Worm (Caenorhabditis elegans) whole organism, L4 larva: Measurements from ENCODE around the gene mdt-28.

Experiments used
- D1046.2 ChIP-seq: fragments of 200-800 bp; sonication (Bioruptor generic); IDR thresholded peaks from 2 replicates; pipeline ENCODE4 v1.3.6; 2022; ENCODE audit warnings: missing genetic modification characterization, missing compliant biosample characterization
- F44E2.7 ChIP-seq: fragments of 200-800 bp; sonication (Bioruptor generic); IDR thresholded peaks from 2 replicates; pipeline ENCODE4 v2.1.2; 2022; ENCODE audit warnings: missing genetic modification characterization, missing compliant biosample characterization
- R02D3.7 ChIP-seq: fragments of 150-350 bp; sonication (generic microtip); optimal IDR thresholded peaks from 3 replicates; lab custom pipeline; 2014; ENCODE audit warnings: missing biosample characterization, missing genetic modification characterization
- T26A8.4 ChIP-seq: fragments of 200-800 bp; sonication (Bioruptor generic); IDR thresholded peaks from 2 replicates; pipeline ENCODE4 v1.3.6; 2022; ENCODE audit warnings: missing genetic modification characterization, missing compliant biosample characterization
- Y105C5A.15 ChIP-seq: fragments of 200-800 bp; sonication (Bioruptor generic); IDR thresholded peaks from 2 replicates; pipeline ENCODE4 v1.3.6; 2022; ENCODE audit warnings: missing genetic modification characterization, missing compliant biosample characterization
- Y48G9A.11 ChIP-seq: fragments of 200-800 bp; sonication (Bioruptor generic); IDR thresholded peaks from 2 replicates; pipeline ENCODE4 v1.3.6; 2022; ENCODE audit warnings: missing genetic modification reagents, missing genetic modification characterization, missing compliant biosample characterization
- Y75B8A.6 ChIP-seq: fragments of 200-800 bp; sonication (Bioruptor generic); IDR thresholded peaks from 2 replicates; pipeline ENCODE4 v1.3.6; 2022; ENCODE audit warnings: missing genetic modification reagents, missing genetic modification characterization, missing compliant biosample characterization
- ZK337.2 ChIP-seq: fragments of 200-800 bp; sonication (Bioruptor generic); IDR thresholded peaks from 2 replicates; pipeline ENCODE4 v1.3.6; 2022; ENCODE audit warnings: missing genetic modification reagents, missing genetic modification characterization, missing compliant biosample characterization
- attf-4 ChIP-seq: sonication (generic microtip); optimal IDR thresholded peaks from 3 replicates; lab custom pipeline; 2017; ENCODE audit warnings: missing biosample characterization, missing genetic modification characterization
- ceh-20 ChIP-seq: fragments of 200-800 bp; sonication (Bioruptor generic); IDR thresholded peaks from 2 replicates; pipeline ENCODE4 v1.3.6; 2022; ENCODE audit warnings: missing genetic modification reagents, missing genetic modification characterization, missing compliant biosample characterization
- cey-2 ChIP-seq: sonication (generic microtip); optimal IDR thresholded peaks from 3 replicates; lab custom pipeline; 2017; ENCODE audit warnings: missing genetic modification characterization, mild to moderate bottlenecking, missing compliant biosample characterization, antibody characterized with exemption, borderline replicate concordance; ENCODE audit not compliant: insufficient read depth
- ctbp-1 ChIP-seq: fragments of 200-800 bp; sonication (Bioruptor generic); IDR thresholded peaks from 2 replicates; pipeline ENCODE4 v1.3.6; 2022; ENCODE audit warnings: missing genetic modification reagents, missing genetic modification characterization, missing compliant biosample characterization
- daf-12 ChIP-seq: fragments of 150-350 bp; optimal IDR thresholded peaks from 2 replicates; lab custom pipeline; 2014; ENCODE audit warnings: missing biosample characterization, missing genetic modification reagents, missing genetic modification characterization
- daf-16 ChIP-seq, 3 experiments: sonication (generic microtip); optimal IDR thresholded peaks; 2 replicates each; lab custom pipeline; 2016 to 2017; ENCODE audit warnings: missing genetic modification characterization in 3 of 3, missing genetic modification reagents in 3 of 3, mild to moderate bottlenecking in 2 of 3, missing compliant biosample characterization in 2 of 3, missing biosample characterization in 1 of 3, moderate library complexity in 1 of 3
- daf-19 ChIP-seq: fragments of 200-800 bp; sonication (Bioruptor generic); conservative IDR thresholded peaks from 2 replicates; pipeline ENCODE4 v1.3.6; 2022; ENCODE audit warnings: missing genetic modification characterization, missing compliant biosample characterization
- dmd-6 ChIP-seq: fragments of 200-800 bp; sonication (Bioruptor generic); IDR thresholded peaks from 2 replicates; pipeline ENCODE4 v1.3.6; 2022; ENCODE audit warnings: missing genetic modification reagents, missing genetic modification characterization, missing compliant biosample characterization
- dmd-8 ChIP-seq: fragments of 200-800 bp; sonication (Bioruptor generic); IDR thresholded peaks from 2 replicates; pipeline ENCODE4 v1.3.6; 2022; ENCODE audit warnings: missing genetic modification characterization, missing compliant biosample characterization
- dmd-9 ChIP-seq: fragments of 200-800 bp; sonication (Bioruptor generic); IDR thresholded peaks from 2 replicates; pipeline ENCODE4 v1.3.6; 2022; ENCODE audit warnings: missing genetic modification reagents, missing genetic modification characterization, missing compliant biosample characterization
- egl-43 ChIP-seq: fragments of 200-800 bp; sonication (Bioruptor generic); IDR thresholded peaks from 2 replicates; pipeline ENCODE4 v1.3.6; 2022; ENCODE audit warnings: missing genetic modification reagents, missing genetic modification characterization, missing compliant biosample characterization
- fos-1 ChIP-seq: fragments of 150-350 bp; optimal IDR thresholded peaks from 2 replicates; lab custom pipeline; 2014; ENCODE audit warnings: missing biosample characterization, missing genetic modification characterization
- hlh-11 ChIP-seq: fragments of 200-800 bp; sonication (Bioruptor generic); optimal IDR thresholded peaks from 2 replicates; lab custom pipeline; 2018; ENCODE audit warnings: mild to moderate bottlenecking, missing genetic modification characterization, missing compliant biosample characterization
- hlh-30 ChIP-seq: sonication (generic microtip); optimal IDR thresholded peaks from 2 replicates; lab custom pipeline; 2017; ENCODE audit warnings: antibody characterized with exemption, mild to moderate bottlenecking, missing genetic modification characterization, missing compliant biosample characterization; ENCODE audit not compliant: insufficient read depth
- hmg-1.1 ChIP-seq: fragments of 200-800 bp; sonication (Bioruptor generic); IDR thresholded peaks from 2 replicates; pipeline ENCODE4 v1.3.6; 2022; ENCODE audit warnings: missing genetic modification reagents, missing genetic modification characterization, missing compliant biosample characterization
- lim-7 ChIP-seq: fragments of 200-800 bp; sonication (Bioruptor generic); IDR thresholded peaks from 2 replicates; pipeline ENCODE4 v1.3.6; 2022; ENCODE audit warnings: missing genetic modification characterization, missing compliant biosample characterization
- lin-1 ChIP-seq: fragments of 200-800 bp; sonication (Bioruptor generic); IDR thresholded peaks from 2 replicates; pipeline ENCODE4 v1.3.6; 2022; ENCODE audit warnings: missing genetic modification reagents, missing genetic modification characterization, missing compliant biosample characterization
- lin-15B ChIP-seq: fragments of 150-350 bp; sonication (generic microtip); optimal IDR thresholded peaks from 3 replicates; lab custom pipeline; 2014; ENCODE audit warnings: missing biosample characterization, missing genetic modification characterization
- lin-38 ChIP-seq: fragments of 200-800 bp; sonication (Bioruptor generic); IDR thresholded peaks from 2 replicates; pipeline ENCODE4 v1.3.6; 2022; ENCODE audit warnings: missing genetic modification reagents, missing genetic modification characterization, missing compliant biosample characterization
- lin-39 ChIP-seq: fragments of 150-350 bp; optimal IDR thresholded peaks from 2 replicates; lab custom pipeline; 2014; ENCODE audit warnings: missing biosample characterization, missing genetic modification reagents, missing genetic modification characterization
- lsy-2 ChIP-seq, 2 experiments: fragments of 150-350 bp in 1 of 2; sonication (generic microtip) in 1 of 2; optimal IDR thresholded peaks; 2 replicates each; lab custom pipeline; 2014 to 2017; ENCODE audit warnings: missing biosample characterization in 2 of 2, missing genetic modification characterization in 2 of 2
- mdl-1 ChIP-seq, 2 experiments: fragments of 150-350 bp in 1 of 2; sonication (generic microtip) in 1 of 2; optimal IDR thresholded peaks; 2 replicates each; lab custom pipeline; 2014 to 2017; ENCODE audit warnings: missing biosample characterization in 2 of 2, missing genetic modification characterization in 2 of 2
- mep-1 ChIP-seq: fragments of 150-350 bp; sonication (generic microtip); optimal IDR thresholded peaks from 3 replicates; lab custom pipeline; 2014; ENCODE audit warnings: missing biosample characterization, missing genetic modification characterization
- mes-2 ChIP-seq: sonication (generic microtip); optimal IDR thresholded peaks from 2 replicates; lab custom pipeline; 2016; ENCODE audit warnings: missing genotype, mild to moderate bottlenecking, missing genetic modification characterization, missing compliant biosample characterization; ENCODE audit not compliant: poor library complexity, severe bottlenecking
- mxl-3 ChIP-seq: fragments of 200-800 bp; sonication (Bioruptor generic); optimal IDR thresholded peaks from 2 replicates; lab custom pipeline; 2018; ENCODE audit warnings: mild to moderate bottlenecking, missing genetic modification characterization, missing compliant biosample characterization
- nhr-237 ChIP-seq: sonication (generic microtip); optimal IDR thresholded peaks from 2 replicates; lab custom pipeline; 2017; ENCODE audit warnings: missing biosample characterization, missing genetic modification characterization
- nhr-28 ChIP-seq: fragments of 150-350 bp; optimal IDR thresholded peaks from 2 replicates; lab custom pipeline; 2014; ENCODE audit warnings: missing biosample characterization, missing genetic modification characterization
- nhr-42 ChIP-seq: fragments of 200-800 bp; sonication (Bioruptor generic); IDR thresholded peaks from 2 replicates; pipeline ENCODE4 v1.3.6; 2022; ENCODE audit warnings: missing genetic modification characterization, missing compliant biosample characterization
- nhr-6 ChIP-seq: fragments of 150-350 bp; optimal IDR thresholded peaks from 2 replicates; lab custom pipeline; 2014; ENCODE audit warnings: missing biosample characterization, missing genetic modification characterization
- nhr-77 ChIP-seq: fragments of 150-350 bp; optimal IDR thresholded peaks from 2 replicates; lab custom pipeline; 2014; ENCODE audit warnings: missing biosample characterization, missing genetic modification characterization
- pha-4 ChIP-seq, 2 experiments: fragments of 150-350 bp in 1 of 2; fragments of 200-800 bp in 1 of 2; sonication (Bioruptor generic) in 1 of 2; IDR thresholded peaks in 1 of 2; optimal IDR thresholded peaks in 1 of 2; 2 replicates each; pipeline versions ENCODE4 v1.3.6 to Lab custom; 2014 to 2022; ENCODE audit warnings: missing genetic modification characterization in 2 of 2, missing genetic modification reagents in 2 of 2, missing biosample characterization in 1 of 2, missing compliant biosample characterization in 1 of 2
- php-3 ChIP-seq: fragments of 200-800 bp; sonication (Bioruptor generic); IDR thresholded peaks from 2 replicates; pipeline ENCODE4 v1.3.6; 2022; ENCODE audit warnings: missing genetic modification reagents, missing genetic modification characterization, missing compliant biosample characterization
- rbr-2 ChIP-seq: sonication (generic microtip); optimal IDR thresholded peaks from 2 replicates; lab custom pipeline; 2016; ENCODE audit warnings: missing genotype, missing genetic modification characterization, missing compliant biosample characterization
- snpc-1.2 ChIP-seq: fragments of 200-800 bp; sonication (Bioruptor generic); IDR thresholded peaks from 2 replicates; pipeline ENCODE4 v1.3.6; 2022; ENCODE audit warnings: missing genetic modification reagents, missing genetic modification characterization, missing compliant biosample characterization
- spr-1 ChIP-seq: sonication (generic microtip); optimal IDR thresholded peaks from 2 replicates; lab custom pipeline; 2016; ENCODE audit warnings: mild to moderate bottlenecking, missing genetic modification characterization, missing compliant biosample characterization
- spr-3 ChIP-seq: fragments of 200-800 bp; sonication (Bioruptor generic); optimal IDR thresholded peaks from 2 replicates; lab custom pipeline; 2018; ENCODE audit warnings: mild to moderate bottlenecking, missing genetic modification characterization, missing compliant biosample characterization
- tra-1 ChIP-seq: fragments of 200-800 bp; sonication (Bioruptor generic); IDR thresholded peaks from 2 replicates; pipeline ENCODE4 v1.3.6; 2022; ENCODE audit warnings: missing genetic modification reagents, missing genetic modification characterization, missing compliant biosample characterization
- unc-62 ChIP-seq, 3 experiments: fragments of 150-350 bp in 1 of 3; sonication (generic microtip); optimal IDR thresholded peaks in 2 of 3; peaks in 1 of 3; 1 replicate in 1 of 3; 2 replicates in 2 of 3; lab custom pipeline; 2014 to 2017; ENCODE audit warnings: missing biosample characterization in 3 of 3, missing genetic modification characterization in 3 of 3, missing genetic modification reagents in 3 of 3, missing genotype in 1 of 3
- vab-7 ChIP-seq: fragments of 200-800 bp; sonication (Bioruptor generic); IDR thresholded peaks from 2 replicates; pipeline ENCODE4 v1.3.6; 2022; ENCODE audit warnings: missing genetic modification reagents, missing genetic modification characterization, missing compliant biosample characterization
- ztf-7 ChIP-seq: fragments of 150-350 bp; optimal IDR thresholded peaks from 2 replicates; lab custom pipeline; 2014; ENCODE audit warnings: missing biosample characterization, missing genetic modification characterization

mdt-28 gene

DNA sequence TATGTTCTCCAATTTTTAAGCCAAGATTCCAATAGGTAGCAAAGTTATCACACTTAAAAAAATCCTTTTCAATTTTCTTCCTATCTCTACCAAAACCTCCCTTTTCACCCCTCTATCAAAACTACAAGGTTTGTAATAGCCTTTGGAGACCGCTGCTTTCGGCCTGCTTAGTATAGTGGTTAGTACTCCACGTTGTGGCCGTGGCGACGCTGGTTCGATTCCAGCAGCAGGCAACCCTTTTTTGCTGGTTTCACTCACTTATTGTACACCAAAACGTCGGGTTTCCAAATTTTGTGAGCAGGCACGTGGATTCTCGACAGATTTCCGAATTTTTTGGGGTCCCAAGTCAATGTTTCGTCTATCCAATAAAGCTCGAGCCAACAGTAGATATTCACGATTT is 21.3 kb downstream of the mdt-28 start:
- TF ChIP-seq pha-4 (GFP tag; IDR thresholded peaks at IDR 0.05; lab: Robert Waterston, UW), result peak; percentile 39; the same call in 1 of the 2 replicates
- no peak for TF ChIP-seq pha-4 (tag; optimal IDR thresholded peaks at IDR 0.05; lab: Kevin White, UChicago)
- 0 out of 2 replicates have a peak, but pooled peaks have one; percentile 28 for TF ChIP-seq Y105C5A.15 (GFP tag; lab: Robert Waterston, UW)
- peak; percentile 28 for TF ChIP-seq mep-1 (tag; lab: Kevin White, UChicago)
- peak; percentile 56 for TF ChIP-seq T26A8.4 (GFP tag; lab: Robert Waterston, UW)
- TF ChIP-seq fos-1 (tag; lab: Kevin White, UChicago), result no peak
- no peak for TF ChIP-seq php-3 (GFP tag; lab: Robert Waterston, UW)
- 0 out of 2 replicates have a peak, but pooled peaks have one; percentile 25 for TF ChIP-seq F44E2.7 (GFP tag; lab: Robert Waterston, UW)
- 0 out of 2 replicates have a peak, but pooled peaks have one; percentile 37 for TF ChIP-seq Y48G9A.11 (GFP tag; lab: Robert Waterston, UW)
- TF ChIP-seq lin-38 (GFP tag; lab: Robert Waterston, UW), result no peak
- TF ChIP-seq spr-3 (GFP tag; lab: Kevin White, UChicago), result no peak
- TF ChIP-seq dmd-8 (GFP tag; lab: Robert Waterston, UW), result peak; percentile 48; the same call in 1 of the 2 replicates
- peak; percentile 33 for TF ChIP-seq nhr-28 (tag; lab: Kevin White, UChicago)
- no peak for TF ChIP-seq lin-39
- peak; percentile 15 for TF ChIP-seq nhr-77 (tag; lab: Kevin White, UChicago)
- TF ChIP-seq mxl-3 (GFP tag; lab: Kevin White, UChicago), result no peak
- TF ChIP-seq daf-12 (tag; lab: Kevin White, UChicago), result no peak
- no peak for TF ChIP-seq mdl-1 (tag; optimal IDR thresholded peaks at IDR 0.05; lab: Kevin White, UChicago)
- peak; percentile 72; the same call in 1 of the 2 replicates for TF ChIP-seq snpc-1.2
- TF ChIP-seq daf-16 (GFP tag; optimal IDR thresholded peaks at IDR 0.05; lab: Kevin White, UChicago), result peak in 1 of 2 experiments; percentile 46
- peak; percentile 43 for TF ChIP-seq daf-16 (tag; optimal IDR thresholded peaks at IDR 0.05; lab: Kevin White, UChicago)
- peak; percentile 87 for TF ChIP-seq egl-43 (GFP tag; lab: Robert Waterston, UW)
- peak; percentile 11 for TF ChIP-seq hlh-11 (tag; lab: Kevin White, UChicago)
- peak; percentile 57 for TF ChIP-seq nhr-6
- 0 out of 2 replicates have a peak, but pooled peaks have one; percentile 19 for TF ChIP-seq lin-1 (GFP tag; lab: Robert Waterston, UW)
- no peak for TF ChIP-seq attf-4 (tag; lab: Kevin White, UChicago)
- 0 out of 2 replicates have a peak, but pooled peaks have one; percentile 53 for TF ChIP-seq tra-1
- TF ChIP-seq R02D3.7 (tag; lab: Kevin White, UChicago), result no peak
- no peak for TF ChIP-seq ztf-7 (tag; lab: Kevin White, UChicago)
- peak; percentile 19 for TF ChIP-seq hlh-30
- no peak for TF ChIP-seq ZK337.2 (GFP tag; lab: Robert Waterston, UW)
- peak; percentile 68 for TF ChIP-seq mes-2 (tag; lab: Kevin White, UChicago)
- TF ChIP-seq nhr-237 (tag; lab: Kevin White, UChicago), result no peak
- no peak for TF ChIP-seq daf-19 (GFP tag; lab: Robert Waterston, UW)
- TF ChIP-seq lsy-2 (tag; optimal IDR thresholded peaks at IDR 0.05; lab: Kevin White, UChicago), result peak in 1 of 2 experiments; percentile 25
- 0 out of 2 replicates have a peak, but pooled peaks have one; percentile 37 for TF ChIP-seq vab-7 (GFP tag; lab: Robert Waterston, UW)
- peak; percentile 54; the same call in 1 of the 2 replicates for TF ChIP-seq hmg-1.1 (GFP tag; lab: Robert Waterston, UW)
- TF ChIP-seq nhr-42 (GFP tag; lab: Robert Waterston, UW), result 0 out of 2 replicates have a peak, but pooled peaks have one; percentile 9
- peak; percentile 35; the same call in 1 of the 2 replicates for TF ChIP-seq ctbp-1 (GFP tag; lab: Robert Waterston, UW)
- TF ChIP-seq D1046.2 (GFP tag; lab: Robert Waterston, UW), result peak; percentile 59; the same call in 1 of the 2 replicates
- TF ChIP-seq spr-1, result peak; percentile 22
- peak; percentile 44 for TF ChIP-seq dmd-6 (GFP tag; lab: Robert Waterston, UW)
- TF ChIP-seq cey-2 (tag; lab: Kevin White, UChicago), result no peak
- peak; percentile 76 for TF ChIP-seq lim-7
- no peak for TF ChIP-seq dmd-9 (GFP tag; lab: Robert Waterston, UW)
- TF ChIP-seq rbr-2 (tag; lab: Kevin White, UChicago), result peak; percentile 23
- peak in 1 of 2 experiments; percentile 96 for TF ChIP-seq unc-62 (GFP tag; optimal IDR thresholded peaks at IDR 0.05 in 1 of 2; lab: Kevin White, UChicago)
- TF ChIP-seq unc-62 (tag; optimal IDR thresholded peaks at IDR 0.05; lab: Kevin White, UChicago), result no peak
- no peak for TF ChIP-seq Y75B8A.6 (GFP tag; lab: Robert Waterston, UW)
- TF ChIP-seq ceh-20 (GFP tag; lab: Robert Waterston, UW), result 0 out of 2 replicates have a peak, but pooled peaks have one; percentile 10
- no peak for TF ChIP-seq lin-15B (tag; lab: Kevin White, UChicago)
